Worm (Caenorhabditis elegans) whole organism, L2 larva: ENCODE measurements around the gene nas-10.

ENCODE experiments used
- C34F6.9 ChIP-seq: fragments of 150-350 bp; optimal IDR thresholded peaks from 2 replicates; lab custom pipeline; 2014; ENCODE audit warnings: missing biosample characterization, missing genetic modification characterization
- F13H6.1 ChIP-seq: sonication (generic microtip); optimal IDR thresholded peaks from 2 replicates; lab custom pipeline; 2016; ENCODE audit warnings: missing genetic modification characterization, missing compliant biosample characterization
- R02D3.7 ChIP-seq: fragments of 150-350 bp; optimal IDR thresholded peaks from 2 replicates; lab custom pipeline; 2014; ENCODE audit warnings: missing biosample characterization, missing genetic modification characterization
- alr-1 ChIP-seq: fragments of 150-350 bp; optimal IDR thresholded peaks from 2 replicates; lab custom pipeline; 2014; ENCODE audit warnings: missing biosample characterization, missing genetic modification characterization
- aly-2 ChIP-seq: fragments of 150-350 bp; optimal IDR thresholded peaks from 2 replicates; lab custom pipeline; 2014; ENCODE audit warnings: missing biosample characterization, missing genetic modification characterization
- ama-1 ChIP-seq: fragments of 150-350 bp; optimal IDR thresholded peaks from 2 replicates; lab custom pipeline; 2018; ENCODE audit warnings: inconsistent platforms
- blmp-1 ChIP-seq: sonication (generic microtip); optimal IDR thresholded peaks from 2 replicates; lab custom pipeline; 2017; ENCODE audit warnings: missing genetic modification characterization, mild to moderate bottlenecking, missing compliant biosample characterization, antibody characterized with exemption, moderate library complexity; ENCODE audit not compliant: insufficient read depth
- ceh-16 ChIP-seq: fragments of 150-350 bp; optimal IDR thresholded peaks from 2 replicates; lab custom pipeline; 2014; ENCODE audit warnings: missing biosample characterization, missing genetic modification characterization
- crh-2 ChIP-seq: sonication (generic microtip); optimal IDR thresholded peaks from 2 replicates; lab custom pipeline; 2017; ENCODE audit warnings: missing biosample characterization, missing genetic modification characterization
- dmd-4 ChIP-seq: sonication (generic microtip); optimal IDR thresholded peaks from 2 replicates; lab custom pipeline; 2017; ENCODE audit warnings: missing biosample characterization, missing genetic modification characterization
- egl-27 ChIP-seq: sonication (generic microtip); optimal IDR thresholded peaks from 3 replicates; lab custom pipeline; 2017; ENCODE audit warnings: missing biosample characterization, missing genetic modification reagents, missing genetic modification characterization
- elt-1 ChIP-seq: fragments of 150-350 bp; optimal IDR thresholded peaks from 2 replicates; lab custom pipeline; 2014; ENCODE audit warnings: missing biosample characterization, missing genetic modification characterization
- elt-3 ChIP-seq: sonication (generic microtip); optimal IDR thresholded peaks from 2 replicates; lab custom pipeline; 2017; ENCODE audit warnings: missing biosample characterization, missing genetic modification characterization
- fos-1 ChIP-seq: fragments of 150-350 bp; optimal IDR thresholded peaks from 2 replicates; lab custom pipeline; 2014; ENCODE audit warnings: missing biosample characterization, missing genetic modification characterization
- gmeb-1 ChIP-seq: fragments of 150-350 bp; optimal IDR thresholded peaks from 2 replicates; lab custom pipeline; 2014; ENCODE audit warnings: missing biosample characterization, missing genetic modification characterization
- lin-11 ChIP-seq: fragments of 150-350 bp; sonication (generic microtip); optimal IDR thresholded peaks from 2 replicates; lab custom pipeline; 2014; ENCODE audit warnings: missing biosample characterization, missing genetic modification characterization, inconsistent platforms, mixed read lengths
- lin-13 ChIP-seq: fragments of 150-350 bp; optimal IDR thresholded peaks from 2 replicates; lab custom pipeline; 2014; ENCODE audit warnings: missing biosample characterization, missing genetic modification reagents, missing genetic modification characterization
- lin-39 ChIP-seq: fragments of 150-350 bp; optimal IDR thresholded peaks from 2 replicates; lab custom pipeline; 2014; ENCODE audit warnings: missing biosample characterization, missing genetic modification reagents, missing genetic modification characterization
- lsy-2 ChIP-seq, 2 experiments: fragments of 150-350 bp in 1 of 2; sonication (generic microtip) in 1 of 2; optimal IDR thresholded peaks; 2 replicates each; lab custom pipeline; 2014 to 2017; ENCODE audit warnings: missing biosample characterization in 2 of 2, missing genetic modification characterization in 2 of 2
- mab-5 ChIP-seq: fragments of 150-350 bp; optimal IDR thresholded peaks from 2 replicates; lab custom pipeline; 2014; ENCODE audit warnings: missing biosample characterization, missing genetic modification characterization
- mdl-1 ChIP-seq, 2 experiments: fragments of 150-350 bp in 1 of 2; sonication (generic microtip) in 1 of 2; optimal IDR thresholded peaks; 2 replicates each; lab custom pipeline; 2017; ENCODE audit warnings: missing biosample characterization in 2 of 2, missing genetic modification characterization in 2 of 2
- nhr-11 ChIP-seq: fragments of 150-350 bp; optimal IDR thresholded peaks from 2 replicates; lab custom pipeline; 2014; ENCODE audit warnings: missing biosample characterization, missing genetic modification characterization
- nhr-129 ChIP-seq: fragments of 150-350 bp; optimal IDR thresholded peaks from 2 replicates; lab custom pipeline; 2014; ENCODE audit warnings: missing biosample characterization, missing genetic modification characterization
- nhr-21 ChIP-seq: fragments of 150-350 bp; optimal IDR thresholded peaks from 2 replicates; lab custom pipeline; 2014; ENCODE audit warnings: missing biosample characterization, missing genetic modification characterization
- nhr-25 ChIP-seq: fragments of 150-350 bp; sonication (generic microtip); optimal IDR thresholded peaks from 3 replicates; lab custom pipeline; 2014; ENCODE audit warnings: missing biosample characterization, missing genetic modification characterization
- nhr-77 ChIP-seq: fragments of 150-350 bp; optimal IDR thresholded peaks from 2 replicates; lab custom pipeline; 2014; ENCODE audit warnings: missing biosample characterization, missing genetic modification characterization
- sem-4 ChIP-seq: fragments of 150-350 bp; optimal IDR thresholded peaks from 2 replicates; lab custom pipeline; 2014; ENCODE audit warnings: missing biosample characterization, missing genetic modification reagents, missing genetic modification characterization
- skn-1 ChIP-seq: sonication (generic microtip); optimal IDR thresholded peaks from 2 replicates; lab custom pipeline; 2017; ENCODE audit warnings: missing biosample characterization, missing genetic modification characterization
- sma-3 ChIP-seq: sonication (generic microtip); optimal IDR thresholded peaks from 2 replicates; lab custom pipeline; 2016; ENCODE audit warnings: missing genetic modification reagents, missing genetic modification characterization, missing compliant biosample characterization
- sma-9 ChIP-seq, 2 experiments: fragments of 150-350 bp in 1 of 2; sonication (generic microtip) in 1 of 2; optimal IDR thresholded peaks; 2 replicates each; lab custom pipeline; 2014 to 2016; ENCODE audit warnings: missing genetic modification characterization in 2 of 2, mild to moderate bottlenecking in 1 of 2, missing biosample characterization in 1 of 2, missing compliant biosample characterization in 1 of 2, missing genetic modification reagents in 1 of 2, moderate library complexity in 1 of 2
- snpc-4 ChIP-seq: fragments of 150-350 bp; optimal IDR thresholded peaks from 2 replicates; lab custom pipeline; 2014; ENCODE audit warnings: missing biosample characterization, missing genetic modification characterization
- unc-39 ChIP-seq: fragments of 150-350 bp; optimal IDR thresholded peaks from 2 replicates; lab custom pipeline; 2014; ENCODE audit warnings: missing biosample characterization, missing genetic modification characterization
- unc-55 ChIP-seq: fragments of 150-350 bp; sonication (generic microtip); optimal IDR thresholded peaks from 3 replicates; lab custom pipeline; 2014; ENCODE audit warnings: missing biosample characterization, missing genetic modification reagents, missing genetic modification characterization
- unc-62 ChIP-seq: fragments of 150-350 bp; optimal IDR thresholded peaks from 2 replicates; lab custom pipeline; 2014; ENCODE audit warnings: missing biosample characterization, missing genetic modification reagents, missing genetic modification characterization
- zag-1 ChIP-seq: fragments of 150-350 bp; optimal IDR thresholded peaks from 2 replicates; lab custom pipeline; 2014; ENCODE audit warnings: missing biosample characterization, missing genetic modification characterization
- ztf-1 ChIP-seq: fragments of 200-800 bp; sonication (Bioruptor generic); conservative IDR thresholded peaks from 2 replicates; pipeline ENCODE4 v1.3.6; 2022; ENCODE audit warnings: missing genetic modification characterization, missing compliant biosample characterization
- ztf-11 ChIP-seq: sonication (generic microtip); optimal IDR thresholded peaks from 2 replicates; lab custom pipeline; 2017; ENCODE audit warnings: missing biosample characterization, missing genetic modification characterization
- ztf-4 ChIP-seq: fragments of 150-350 bp; optimal IDR thresholded peaks from 2 replicates; lab custom pipeline; 2014; ENCODE audit warnings: missing biosample characterization, missing genetic modification characterization

The nas-10 gene

ce11 chrX:11008954-11009353 is 45.7 kb upstream of the nas-10 start, which contains the start of gene ttr-31:
Gene ttr-31 (minus strand): TSS chrX:11009054.
- TF ChIP-seq unc-62 (GFP tag; lab: Kevin White, UChicago) (no peak), lin-13 (GFP tag; lab: Kevin White, UChicago) (no peak), gmeb-1 (tag; lab: Kevin White, UChicago) (no peak)

- no peak for TF ChIP-seq elt-1 (tag; lab: Kevin White, UChicago)
- no peak for TF ChIP-seq R02D3.7
- peak; percentile 90 for TF ChIP-seq fos-1 (tag; lab: Kevin White, UChicago)
- TF ChIP-seq F13H6.1 (tag; lab: Kevin White, UChicago): peak; percentile 15
- peak; percentile 37 for TF ChIP-seq sma-9 (GFP tag; optimal IDR thresholded peaks at IDR 0.05; lab: Kevin White, UChicago)
- TF ChIP-seq sma-9 (tag; optimal IDR thresholded peaks at IDR 0.05; lab: Kevin White, UChicago): no peak
- TF ChIP-seq sma-3 (GFP tag; lab: Kevin White, UChicago): peak; percentile 4
- TF ChIP-seq nhr-11 (tag; lab: Kevin White, UChicago): no peak
- no peak for TF ChIP-seq C34F6.9 (tag; lab: Kevin White, UChicago)
- TF ChIP-seq ceh-16 (tag; lab: Kevin White, UChicago): no peak
- TF ChIP-seq zag-1: no peak
- no peak for TF ChIP-seq unc-39 (tag; lab: Kevin White, UChicago)
- no peak for TF ChIP-seq gmeb-1 (tag; lab: Kevin White, UChicago)
These were observed 44.7 kb upstream of the nas-10 start, which contains the start of gene del-5 for ce11 chrX:11008052-11008451. Gene del-5 (minus strand): TSS chrX:11008181.

ce11 chrX:11007393-11007792 is 44.1 kb upstream of the nas-10 start:
- no peak for TF ChIP-seq ama-1 (lab: Kevin White, UChicago)
- TF ChIP-seq skn-1: no peak
- TF ChIP-seq ztf-4: no peak
- no peak for TF ChIP-seq elt-3 (tag; lab: Kevin White, UChicago)
- TF ChIP-seq lsy-2 (tag; optimal IDR thresholded peaks at IDR 0.05; lab: Kevin White, UChicago): no peak
- TF ChIP-seq alr-1 (tag; lab: Kevin White, UChicago): no peak
- TF ChIP-seq ceh-16 (tag; lab: Kevin White, UChicago): no peak
- no peak for TF ChIP-seq nhr-21 (tag; lab: Kevin White, UChicago)
- no peak for TF ChIP-seq nhr-129 (tag; lab: Kevin White, UChicago)
- no peak for TF ChIP-seq snpc-4 (tag; lab: Kevin White, UChicago)
- TF ChIP-seq nhr-77 (tag; lab: Kevin White, UChicago): no peak
- no peak for TF ChIP-seq ztf-1 (GFP tag; lab: Robert Waterston, UW)
- no peak for TF ChIP-seq unc-39 (tag; lab: Kevin White, UChicago)
- no peak for TF ChIP-seq sem-4 (tag; lab: Kevin White, UChicago)
- peak; percentile 75 for TF ChIP-seq fos-1 (tag; lab: Kevin White, UChicago)
- TF ChIP-seq unc-55 (GFP tag; lab: Kevin White, UChicago): no peak
- TF ChIP-seq R02D3.7: no peak
- TF ChIP-seq blmp-1: no peak
- TF ChIP-seq nhr-25: no peak
- TF ChIP-seq zag-1: no peak
- no peak for TF ChIP-seq lin-11
- TF ChIP-seq aly-2 (tag; lab: Kevin White, UChicago): no peak
- TF ChIP-seq lin-39: no peak
- TF ChIP-seq crh-2 (tag; lab: Kevin White, UChicago): peak; percentile 23
- no peak for TF ChIP-seq mdl-1 (tag; optimal IDR thresholded peaks at IDR 0.05; lab: Kevin White, UChicago)
- no peak for TF ChIP-seq dmd-4 (tag; lab: Kevin White, UChicago)
- no peak for TF ChIP-seq mab-5 (tag; lab: Kevin White, UChicago)
- no peak for TF ChIP-seq elt-1 (tag; lab: Kevin White, UChicago)
- no peak for TF ChIP-seq egl-27 (tag; lab: Kevin White, UChicago)
- TF ChIP-seq ztf-11 (tag; lab: Kevin White, UChicago): no peak
- no peak for TF ChIP-seq nhr-11 (tag; lab: Kevin White, UChicago)
- TF ChIP-seq sma-9 (GFP tag; optimal IDR thresholded peaks at IDR 0.05; lab: Kevin White, UChicago): peak; percentile 0
- no peak for TF ChIP-seq sma-9 (tag; optimal IDR thresholded peaks at IDR 0.05; lab: Kevin White, UChicago)
- no peak for TF ChIP-seq unc-62 (GFP tag; lab: Kevin White, UChicago)
- TF ChIP-seq gmeb-1 (tag; lab: Kevin White, UChicago): peak; percentile 3
